Worm (Caenorhabditis elegans) whole organism, L4 larva: Measurements from ENCODE around the gene Y62E10A.3.

Source experiments
- aha-1 ChIP-seq: fragments of 150-350 bp; peaks from one replicate; lab custom pipeline; 2014; ENCODE audit warnings: missing biosample characterization, missing genetic modification characterization
- aly-2 ChIP-seq: sonication (generic microtip); optimal IDR thresholded peaks from 2 replicates; lab custom pipeline; 2018; ENCODE audit warnings: missing biosample characterization, missing genetic modification characterization
- ceh-20 ChIP-seq: fragments of 200-800 bp; sonication (Bioruptor generic); IDR thresholded peaks from 2 replicates; pipeline ENCODE4 v1.3.6; 2022; ENCODE audit warnings: missing genetic modification reagents, missing genetic modification characterization, missing compliant biosample characterization
- ceh-28 ChIP-seq: fragments of 150-350 bp; optimal IDR thresholded peaks from 2 replicates; lab custom pipeline; 2014; ENCODE audit warnings: missing biosample characterization, missing genetic modification reagents, missing genetic modification characterization
- ceh-44 ChIP-seq: fragments of 200-800 bp; sonication (Bioruptor generic); IDR thresholded peaks from 2 replicates; pipeline ENCODE4 v1.3.6; 2022; ENCODE audit warnings: missing genetic modification reagents, missing genetic modification characterization, missing compliant biosample characterization
- daf-16 ChIP-seq, 3 experiments: sonication (generic microtip); optimal IDR thresholded peaks; 2 replicates each; lab custom pipeline; 2016 to 2017; ENCODE audit warnings: missing genetic modification characterization in 3 of 3, missing genetic modification reagents in 3 of 3, mild to moderate bottlenecking in 2 of 3, missing compliant biosample characterization in 2 of 3, missing biosample characterization in 1 of 3, moderate library complexity in 1 of 3
- daf-19 ChIP-seq: fragments of 200-800 bp; sonication (Bioruptor generic); conservative IDR thresholded peaks from 2 replicates; pipeline ENCODE4 v1.3.6; 2022; ENCODE audit warnings: missing genetic modification characterization, missing compliant biosample characterization
- dmd-6 ChIP-seq: fragments of 200-800 bp; sonication (Bioruptor generic); IDR thresholded peaks from 2 replicates; pipeline ENCODE4 v1.3.6; 2022; ENCODE audit warnings: missing genetic modification reagents, missing genetic modification characterization, missing compliant biosample characterization
- dmd-9 ChIP-seq: fragments of 200-800 bp; sonication (Bioruptor generic); IDR thresholded peaks from 2 replicates; pipeline ENCODE4 v1.3.6; 2022; ENCODE audit warnings: missing genetic modification reagents, missing genetic modification characterization, missing compliant biosample characterization
- dve-1 ChIP-seq: sonication (generic microtip); optimal IDR thresholded peaks from 2 replicates; lab custom pipeline; 2017; ENCODE audit warnings: antibody characterized with exemption, mild to moderate bottlenecking, missing genetic modification characterization, missing compliant biosample characterization; ENCODE audit not compliant: insufficient read depth
- egl-27 ChIP-seq: sonication (generic microtip); optimal IDR thresholded peaks from 3 replicates; lab custom pipeline; 2017; ENCODE audit warnings: missing biosample characterization, missing genetic modification reagents, missing genetic modification characterization
- egl-43 ChIP-seq: fragments of 200-800 bp; sonication (Bioruptor generic); IDR thresholded peaks from 2 replicates; pipeline ENCODE4 v1.3.6; 2022; ENCODE audit warnings: missing genetic modification reagents, missing genetic modification characterization, missing compliant biosample characterization
- gei-8 ChIP-seq: fragments of 200-800 bp; sonication (Bioruptor generic); optimal IDR thresholded peaks from 2 replicates; lab custom pipeline; 2018; ENCODE audit warnings: mild to moderate bottlenecking, missing genetic modification characterization, missing compliant biosample characterization
- hif-1 ChIP-seq, 2 experiments: sonication (generic microtip); optimal IDR thresholded peaks; 2 replicates each; lab custom pipeline; 2016 to 2017; ENCODE audit warnings: missing compliant biosample characterization in 2 of 2, missing genetic modification characterization in 2 of 2, missing genetic modification reagents in 2 of 2, missing genotype in 2 of 2, mild to moderate bottlenecking in 1 of 2
- hlh-11 ChIP-seq: fragments of 200-800 bp; sonication (Bioruptor generic); optimal IDR thresholded peaks from 2 replicates; lab custom pipeline; 2018; ENCODE audit warnings: mild to moderate bottlenecking, missing genetic modification characterization, missing compliant biosample characterization
- hlh-30 ChIP-seq: sonication (generic microtip); optimal IDR thresholded peaks from 2 replicates; lab custom pipeline; 2017; ENCODE audit warnings: antibody characterized with exemption, mild to moderate bottlenecking, missing genetic modification characterization, missing compliant biosample characterization; ENCODE audit not compliant: insufficient read depth
- lin-1 ChIP-seq: fragments of 200-800 bp; sonication (Bioruptor generic); IDR thresholded peaks from 2 replicates; pipeline ENCODE4 v1.3.6; 2022; ENCODE audit warnings: missing genetic modification reagents, missing genetic modification characterization, missing compliant biosample characterization
- lin-29 ChIP-seq: fragments of 200-800 bp; sonication (Bioruptor generic); IDR thresholded peaks from 2 replicates; pipeline ENCODE4 v1.3.6; 2022; ENCODE audit warnings: missing genetic modification reagents, missing genetic modification characterization, missing compliant biosample characterization
- lir-3 ChIP-seq: sonication (generic microtip); optimal IDR thresholded peaks from 2 replicates; lab custom pipeline; 2016; ENCODE audit warnings: mild to moderate bottlenecking, missing genetic modification characterization, missing compliant biosample characterization
- lsy-2 ChIP-seq, 2 experiments: fragments of 150-350 bp in 1 of 2; sonication (generic microtip) in 1 of 2; optimal IDR thresholded peaks; 2 replicates each; lab custom pipeline; 2014 to 2017; ENCODE audit warnings: missing biosample characterization in 2 of 2, missing genetic modification characterization in 2 of 2
- mdl-1 ChIP-seq, 2 experiments: fragments of 150-350 bp in 1 of 2; sonication (generic microtip) in 1 of 2; optimal IDR thresholded peaks; 2 replicates each; lab custom pipeline; 2014 to 2017; ENCODE audit warnings: missing biosample characterization in 2 of 2, missing genetic modification characterization in 2 of 2
- mes-2 ChIP-seq: sonication (generic microtip); optimal IDR thresholded peaks from 2 replicates; lab custom pipeline; 2016; ENCODE audit warnings: missing genotype, mild to moderate bottlenecking, missing genetic modification characterization, missing compliant biosample characterization; ENCODE audit not compliant: poor library complexity, severe bottlenecking
- nhr-10 ChIP-seq: fragments of 150-350 bp; optimal IDR thresholded peaks from 2 replicates; lab custom pipeline; 2014; ENCODE audit warnings: missing biosample characterization, missing genetic modification characterization
- nhr-102 ChIP-seq: sonication (generic microtip); optimal IDR thresholded peaks from 2 replicates; lab custom pipeline; 2016; ENCODE audit warnings: mild to moderate bottlenecking, missing genetic modification characterization, moderate library complexity, missing compliant biosample characterization
- nhr-28 ChIP-seq: fragments of 150-350 bp; optimal IDR thresholded peaks from 2 replicates; lab custom pipeline; 2014; ENCODE audit warnings: missing biosample characterization, missing genetic modification characterization
- nhr-42 ChIP-seq: fragments of 200-800 bp; sonication (Bioruptor generic); IDR thresholded peaks from 2 replicates; pipeline ENCODE4 v1.3.6; 2022; ENCODE audit warnings: missing genetic modification characterization, missing compliant biosample characterization
- nhr-48 ChIP-seq: sonication (generic microtip); optimal IDR thresholded peaks from 2 replicates; lab custom pipeline; 2016; ENCODE audit warnings: mild to moderate bottlenecking, missing genetic modification characterization, missing compliant biosample characterization
- nhr-6 ChIP-seq: fragments of 150-350 bp; optimal IDR thresholded peaks from 2 replicates; lab custom pipeline; 2014; ENCODE audit warnings: missing biosample characterization, missing genetic modification characterization
- nhr-77 ChIP-seq: fragments of 150-350 bp; optimal IDR thresholded peaks from 2 replicates; lab custom pipeline; 2014; ENCODE audit warnings: missing biosample characterization, missing genetic modification characterization
- pha-4 ChIP-seq, 2 experiments: fragments of 150-350 bp in 1 of 2; fragments of 200-800 bp in 1 of 2; sonication (Bioruptor generic) in 1 of 2; IDR thresholded peaks in 1 of 2; optimal IDR thresholded peaks in 1 of 2; 2 replicates each; pipeline versions ENCODE4 v1.3.6 to Lab custom; 2014 to 2022; ENCODE audit warnings: missing genetic modification characterization in 2 of 2, missing genetic modification reagents in 2 of 2, missing biosample characterization in 1 of 2, missing compliant biosample characterization in 1 of 2
- php-3 ChIP-seq: fragments of 200-800 bp; sonication (Bioruptor generic); IDR thresholded peaks from 2 replicates; pipeline ENCODE4 v1.3.6; 2022; ENCODE audit warnings: missing genetic modification reagents, missing genetic modification characterization, missing compliant biosample characterization
- pqm-1 ChIP-seq: sonication (generic microtip); optimal IDR thresholded peaks from 2 replicates; lab custom pipeline; 2017; ENCODE audit warnings: missing biosample characterization, missing genetic modification characterization
- rbr-2 ChIP-seq: sonication (generic microtip); optimal IDR thresholded peaks from 2 replicates; lab custom pipeline; 2016; ENCODE audit warnings: missing genotype, missing genetic modification characterization, missing compliant biosample characterization
- saeg-2 ChIP-seq: fragments of 200-800 bp; sonication (Bioruptor generic); IDR thresholded peaks from 2 replicates; pipeline ENCODE4 v1.3.6; 2022; ENCODE audit warnings: missing genetic modification reagents, missing genetic modification characterization, missing compliant biosample characterization
- sdz-12 ChIP-seq: fragments of 200-800 bp; sonication (Bioruptor generic); optimal IDR thresholded peaks from 2 replicates; lab custom pipeline; 2018; ENCODE audit warnings: mild to moderate bottlenecking, missing genetic modification characterization, missing compliant biosample characterization
- spr-3 ChIP-seq: fragments of 200-800 bp; sonication (Bioruptor generic); optimal IDR thresholded peaks from 2 replicates; lab custom pipeline; 2018; ENCODE audit warnings: mild to moderate bottlenecking, missing genetic modification characterization, missing compliant biosample characterization
- tag-97 ChIP-seq: fragments of 200-800 bp; sonication (Bioruptor generic); IDR thresholded peaks from 2 replicates; pipeline ENCODE4 v1.3.6; 2022; ENCODE audit warnings: missing genetic modification characterization, missing compliant biosample characterization
- unc-130 ChIP-seq: sonication (generic microtip); optimal IDR thresholded peaks from 2 replicates; lab custom pipeline; 2016; ENCODE audit warnings: missing genetic modification reagents, missing genetic modification characterization, missing compliant biosample characterization
- zfp-2 ChIP-seq: sonication (generic microtip); optimal IDR thresholded peaks from 2 replicates; lab custom pipeline; 2016; ENCODE audit warnings: mild to moderate bottlenecking, missing genetic modification characterization, missing compliant biosample characterization
- zip-11 ChIP-seq: fragments of 200-800 bp; sonication (Bioruptor generic); IDR thresholded peaks from 2 replicates; pipeline ENCODE4 v1.3.6; 2022; ENCODE audit warnings: missing genetic modification characterization, missing compliant biosample characterization
- zip-2 ChIP-seq: fragments of 150-350 bp; optimal IDR thresholded peaks from 2 replicates; lab custom pipeline; 2014; ENCODE audit warnings: missing biosample characterization, missing genetic modification characterization
- ztf-11 ChIP-seq: fragments of 150-350 bp; optimal IDR thresholded peaks from 2 replicates; lab custom pipeline; 2014; ENCODE audit warnings: missing biosample characterization, missing genetic modification characterization

Y62E10A.3 gene

DNA sequence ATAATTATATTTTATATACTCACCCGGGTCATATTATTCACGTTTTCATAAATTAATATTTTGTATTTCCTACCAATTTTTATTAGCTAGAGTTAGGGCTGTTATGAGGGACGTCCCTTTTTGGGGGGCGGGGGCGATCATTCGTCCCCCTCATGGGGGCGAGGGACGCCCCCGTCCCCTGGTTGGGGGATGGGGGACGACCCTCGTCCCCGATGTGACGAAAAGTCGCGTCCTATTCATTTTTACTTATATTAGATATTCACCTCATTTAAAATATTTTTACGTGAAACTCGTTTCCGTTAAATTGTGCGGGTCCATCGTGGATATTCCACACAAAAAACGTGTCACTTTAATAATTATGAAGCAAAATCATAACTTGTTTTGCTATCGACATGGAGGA, 11.5 kb downstream of the Y62E10A.3 start, which contains the start of gene W02A2.12 (continued):
- TF ChIP-seq hif-1 (tag; optimal IDR thresholded peaks at IDR 0.05; lab: Kevin White, UChicago) (no peak), egl-43 (GFP tag; lab: Robert Waterston, UW) (peak; percentile 44; the same call in 1 of the 2 replicates), zfp-2 (tag; lab: Kevin White, UChicago) (no peak), zip-2 (tag; lab: Kevin White, UChicago) (no peak), lin-1 (no peak), ztf-11 (no peak)
- TF ChIP-seq, all 104 proteins: peak for 5

DNA sequence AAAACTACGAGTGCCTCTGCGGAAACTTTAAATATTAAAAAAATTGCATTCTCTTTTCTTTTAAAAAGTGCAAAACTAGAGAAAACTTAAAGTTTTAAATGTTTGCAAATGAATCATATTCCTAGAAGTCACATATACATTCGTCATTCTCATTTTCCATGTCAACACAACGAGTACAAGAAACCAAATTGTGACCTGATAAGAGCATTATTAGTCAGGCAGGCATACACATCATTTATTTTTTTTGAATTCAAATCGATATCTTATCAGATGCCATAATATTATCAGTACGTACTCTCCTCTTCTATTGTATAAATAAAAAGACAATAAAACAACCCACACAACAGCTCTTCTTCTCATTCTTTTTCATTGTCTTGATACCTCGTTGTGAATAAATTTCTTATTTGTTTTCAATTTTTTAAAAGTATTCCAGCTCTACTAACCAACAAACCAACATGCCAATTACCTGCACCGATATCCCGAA, 12.8 kb downstream of the Y62E10A.3 start, which contains the start of gene W02A2.9:
Gene W02A2.9, plus strand, starts transcription at position 434 of the 484 bp plus-strand sequence.
- no peak for TF ChIP-seq zip-11
- peak; percentile 41 for TF ChIP-seq nhr-48
- TF ChIP-seq mes-2 (tag; lab: Kevin White, UChicago): peak; percentile 5
- TF ChIP-seq ceh-28: no peak
- no peak for TF ChIP-seq lin-29 (GFP tag; lab: Robert Waterston, UW)
- peak; percentile 57 for TF ChIP-seq nhr-28
- TF ChIP-seq hif-1 (tag; optimal IDR thresholded peaks at IDR 0.05; lab: Kevin White, UChicago): peak in 1 of 2 experiments; percentile 57
- TF ChIP-seq zip-2 (tag; lab: Kevin White, UChicago): no peak
- peak; percentile 96 for TF ChIP-seq pqm-1 (tag; lab: Kevin White, UChicago)
- TF ChIP-seq hlh-11 (tag; lab: Kevin White, UChicago): peak; percentile 52
- 0 out of 2 replicates have a peak, but pooled peaks have one; percentile 28 for TF ChIP-seq php-3 (GFP tag; lab: Robert Waterston, UW)
- no peak for TF ChIP-seq sdz-12
- TF ChIP-seq dmd-6 (GFP tag; lab: Robert Waterston, UW): peak; percentile 86
- no peak for TF ChIP-seq ceh-44 (GFP tag; lab: Robert Waterston, UW)
- peak; percentile 11 to 49 for TF ChIP-seq lsy-2 (tag; optimal IDR thresholded peaks at IDR 0.05; lab: Kevin White, UChicago)
- TF ChIP-seq spr-3 (GFP tag; lab: Kevin White, UChicago): no peak
- TF ChIP-seq daf-16 (GFP tag; optimal IDR thresholded peaks at IDR 0.05; lab: Kevin White, UChicago): no peak
- peak; percentile 95 for TF ChIP-seq daf-16 (tag; optimal IDR thresholded peaks at IDR 0.05; lab: Kevin White, UChicago)
- TF ChIP-seq dve-1 (tag; lab: Kevin White, UChicago): peak; percentile 72
- no peak for TF ChIP-seq tag-97 (GFP tag; lab: Robert Waterston, UW)
- no peak for TF ChIP-seq nhr-42 (GFP tag; lab: Robert Waterston, UW)
- TF ChIP-seq aly-2 (tag; lab: Kevin White, UChicago): no peak
- TF ChIP-seq dmd-9: no peak
- peak in 1 of 2 experiments; percentile 37 for TF ChIP-seq mdl-1 (tag; optimal IDR thresholded peaks at IDR 0.05; lab: Kevin White, UChicago)
- peak; percentile 64 for TF ChIP-seq nhr-77

DNA sequence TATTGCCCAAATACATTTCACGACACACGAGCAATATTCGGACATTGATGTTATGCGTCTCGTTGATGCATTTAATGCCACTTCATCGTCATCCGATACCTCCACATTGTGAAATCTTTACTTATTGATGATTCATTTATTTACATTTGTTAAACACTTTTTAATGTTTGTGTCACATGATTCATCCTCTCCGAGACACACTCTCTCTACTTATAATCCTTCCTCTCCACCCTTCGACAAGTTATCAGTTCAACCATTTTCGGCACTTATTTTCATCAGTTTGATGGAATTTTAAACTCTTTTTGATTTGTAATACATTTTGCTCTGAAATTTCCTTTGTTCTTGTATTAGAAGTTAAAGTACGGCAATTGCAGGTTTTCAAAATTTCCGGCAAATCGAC, 14.0 kb downstream of the Y62E10A.3 start:
- TF ChIP-seq daf-19 (no peak), egl-43 (GFP tag; lab: Robert Waterston, UW) (no peak), tag-97 (GFP tag; lab: Robert Waterston, UW) (no peak), dve-1 (tag; lab: Kevin White, UChicago) (peak; percentile 72), nhr-6 (tag; lab: Kevin White, UChicago) (peak; percentile 76), egl-27 (tag; lab: Kevin White, UChicago) (no peak), unc-130 (GFP tag; lab: Kevin White, UChicago) (no peak), pha-4 (GFP tag; IDR thresholded peaks at IDR 0.05; lab: Robert Waterston, UW) (no peak), pha-4 (tag; optimal IDR thresholded peaks at IDR 0.05; lab: Kevin White, UChicago) (peak; percentile 90), nhr-102 (tag; lab: Kevin White, UChicago) (no peak), rbr-2 (tag; lab: Kevin White, UChicago) (no peak), hlh-30 (tag; lab: Kevin White, UChicago) (peak; percentile 34), hlh-11 (tag; lab: Kevin White, UChicago) (peak; percentile 39), daf-16 (GFP tag; optimal IDR thresholded peaks at IDR 0.05; lab: Kevin White, UChicago) (no peak), daf-16 (tag; optimal IDR thresholded peaks at IDR 0.05; lab: Kevin White, UChicago) (peak; percentile 40), nhr-28 (peak; percentile 35), pqm-1 (tag; lab: Kevin White, UChicago) (peak; percentile 35), gei-8 (GFP tag; lab: Kevin White, UChicago) (no peak), ceh-20 (GFP tag; lab: Robert Waterston, UW) (no peak), saeg-2 (GFP tag; lab: Robert Waterston, UW) (no peak), nhr-10 (tag; lab: Kevin White, UChicago) (no peak), aha-1 (tag; lab: Kevin White, UChicago) (peak; percentile 40), dmd-6 (GFP tag; lab: Robert Waterston, UW) (peak; percentile 54), lir-3 (tag; lab: Kevin White, UChicago) (no peak), mdl-1 (tag; optimal IDR thresholded peaks at IDR 0.05; lab: Kevin White, UChicago) (no peak)
